Fruit fly (Drosophila melanogaster) whole organism, embryonic: Measurements from ENCODE around the gene CG5969.

ENCODE experiments used
- Adf1 ChIP-seq: fragments of 200-800 bp; sonication (Bioruptor generic); IDR thresholded peaks from 2 replicates; pipeline ENCODE4 v1.3.6; 2022; ENCODE audit warnings: missing biosample characterization, missing genetic modification characterization
- BtbVII ChIP-seq: fragments of 200-800 bp; sonication (Bioruptor generic); optimal IDR thresholded peaks from 3 replicates; lab custom pipeline; 2017; ENCODE audit warnings: missing biosample characterization, mild to moderate bottlenecking, missing genetic modification characterization
- CG10959 ChIP-seq: fragments of 200-800 bp; sonication (Bioruptor generic); IDR thresholded peaks from 2 replicates; pipeline ENCODE4 v1.3.6; 2022; ENCODE audit warnings: missing biosample characterization, missing genetic modification characterization
- CG12236 ChIP-seq: fragments of 200-800 bp; sonication (Bioruptor generic); optimal IDR thresholded peaks from 2 replicates; lab custom pipeline; 2016; ENCODE audit warnings: missing biosample characterization, missing genetic modification characterization
- CG13123 ChIP-seq: fragments of 200-800 bp; sonication (Bioruptor generic); optimal IDR thresholded peaks from 2 replicates; lab custom pipeline; 2016; ENCODE audit warnings: missing biosample characterization, missing genetic modification characterization
- CG1603 ChIP-seq: fragments of 200-800 bp; sonication (Bioruptor generic); optimal IDR thresholded peaks from 2 replicates; lab custom pipeline; 2019; ENCODE audit warnings: missing biosample characterization, mild to moderate bottlenecking, missing genetic modification characterization, moderate library complexity
- CG17385 ChIP-seq: fragments of 200-800 bp; sonication (Bioruptor generic); optimal IDR thresholded peaks from 3 replicates; lab custom pipeline; 2018; ENCODE audit warnings: missing biosample characterization, mild to moderate bottlenecking, missing genetic modification characterization
- CG18599 ChIP-seq: fragments of 200-800 bp; sonication (Bioruptor generic); optimal IDR thresholded peaks from 3 replicates; lab custom pipeline; 2017; ENCODE audit warnings: missing biosample characterization, missing genetic modification characterization, mild to moderate bottlenecking, moderate library complexity, missing genetic modification reagents
- CG30403 ChIP-seq: fragments of 200-800 bp; sonication (Bioruptor generic); optimal IDR thresholded peaks from 3 replicates; lab custom pipeline; 2016; ENCODE audit warnings: missing biosample characterization, missing genetic modification characterization
- CG32772 ChIP-seq: fragments of 200-800 bp; sonication (Bioruptor generic); IDR thresholded peaks from 2 replicates; pipeline ENCODE4 v1.3.6; 2022; ENCODE audit warnings: missing biosample characterization, missing genetic modification characterization
- CG34422 ChIP-seq: fragments of 200-800 bp; sonication (Bioruptor generic); IDR thresholded peaks from 3 replicates; pipeline ENCODE4 v1.3.6; 2022; ENCODE audit warnings: missing biosample characterization, missing genetic modification characterization
- CG3847 ChIP-seq: fragments of 200-800 bp; sonication (Bioruptor generic); IDR thresholded peaks from 2 replicates; pipeline ENCODE4 v1.3.6; 2022; ENCODE audit warnings: missing biosample characterization, missing genetic modification characterization
- CG4360 ChIP-seq: fragments of 200-800 bp; sonication (Bioruptor generic); IDR thresholded peaks from 2 replicates; pipeline ENCODE4 v1.3.6; 2022; ENCODE audit warnings: missing biosample characterization, missing genetic modification characterization
- CG6272 ChIP-seq: fragments of 200-800 bp; sonication (Bioruptor generic); IDR thresholded peaks from 2 replicates; pipeline ENCODE4 v1.3.6; 2022; ENCODE audit warnings: missing biosample characterization, missing genetic modification characterization
- CG6654 ChIP-seq: fragments of 200-800 bp; sonication (Bioruptor generic); optimal IDR thresholded peaks from 2 replicates; lab custom pipeline; 2017; ENCODE audit warnings: missing biosample characterization, mild to moderate bottlenecking, missing genetic modification characterization
- CG7745 ChIP-seq: fragments of 200-800 bp; sonication (Bioruptor generic); optimal IDR thresholded peaks from 2 replicates; lab custom pipeline; 2018; ENCODE audit warnings: missing biosample characterization, mild to moderate bottlenecking, missing genetic modification characterization, moderate library complexity
- CG9932 ChIP-seq: fragments of 200-800 bp; sonication (Bioruptor generic); IDR thresholded peaks from 2 replicates; pipeline ENCODE4 v1.3.6; 2022; ENCODE audit warnings: missing biosample characterization, missing genetic modification characterization
- CTCF ChIP-seq: fragments of 200-800 bp; sonication (Bioruptor generic); optimal IDR thresholded peaks from 2 replicates; lab custom pipeline; 2017; ENCODE audit warnings: missing biosample characterization, mild to moderate bottlenecking, missing genetic modification characterization, moderate library complexity
- Hr3 ChIP-seq: fragments of 200-800 bp; sonication (Bioruptor generic); optimal IDR thresholded peaks from 3 replicates; lab custom pipeline; 2016; ENCODE audit warnings: missing biosample characterization, missing genetic modification characterization
- Lpt ChIP-seq: fragments of >200 bp; optimal IDR thresholded peaks from 2 replicates; lab custom pipeline; 2018; ENCODE audit warnings: missing biosample characterization, missing genetic modification characterization
- Nf-YA ChIP-seq: fragments of 200-800 bp; sonication (Bioruptor generic); IDR thresholded peaks from 2 replicates; pipeline ENCODE4 v1.3.6; 2022; ENCODE audit warnings: missing biosample characterization, missing genetic modification characterization
- Oaz ChIP-seq: fragments of 200-800 bp; sonication (Bioruptor generic); IDR thresholded peaks from 2 replicates; pipeline ENCODE4 v1.3.6; 2022; ENCODE audit warnings: missing biosample characterization, missing genetic modification characterization
- Oli ChIP-seq: fragments of 200-800 bp; sonication (Bioruptor generic); optimal IDR thresholded peaks from 2 replicates; lab custom pipeline; 2018; ENCODE audit warnings: missing biosample characterization, mild to moderate bottlenecking, missing genetic modification characterization, moderate library complexity
- Pdp1 ChIP-seq, 2 experiments: fragments of 200-800 bp; sonication (Bioruptor generic); optimal IDR thresholded peaks; 3 replicates each; lab custom pipeline; 2016; ENCODE audit warnings: missing biosample characterization in 2 of 2, missing genetic modification characterization in 2 of 2, mild to moderate bottlenecking in 1 of 2, moderate library complexity in 1 of 2
- Ptx1 ChIP-seq: fragments of 200-800 bp; sonication (Bioruptor generic); IDR thresholded peaks from 2 replicates; pipeline ENCODE4 v1.3.6; 2022; ENCODE audit warnings: missing biosample characterization, missing genetic modification characterization
- Sry-β ChIP-seq: fragments of 200-800 bp; sonication (Bioruptor generic); optimal IDR thresholded peaks from 2 replicates; lab custom pipeline; 2018; ENCODE audit warnings: missing biosample characterization, mild to moderate bottlenecking, missing genetic modification characterization, moderate library complexity
- Stat92E ChIP-seq, 3 experiments: fragments of >200 bp in 2 of 3; fragments of 200-800 bp in 1 of 3; sonication (Bioruptor generic) in 1 of 3; optimal IDR thresholded peaks; 2 replicates each; lab custom pipeline; 2017 to 2019; ENCODE audit warnings: missing biosample characterization in 3 of 3, missing genetic modification characterization in 3 of 3, mild to moderate bottlenecking in 1 of 3, moderate library complexity in 1 of 3
- Xbp1 ChIP-seq: fragments of 200-800 bp; sonication (Bioruptor generic); optimal IDR thresholded peaks from 3 replicates; lab custom pipeline; 2016; ENCODE audit warnings: missing biosample characterization, mild to moderate bottlenecking, missing genetic modification characterization
- Xrp1 ChIP-seq: fragments of 200-800 bp; sonication (Bioruptor generic); IDR thresholded peaks from 2 replicates; pipeline ENCODE4 v1.3.6; 2022; ENCODE audit warnings: missing biosample characterization, missing genetic modification characterization
- YL-1 ChIP-seq: fragments of 200-800 bp; sonication (Bioruptor generic); optimal IDR thresholded peaks from 3 replicates; lab custom pipeline; 2017; ENCODE audit warnings: missing biosample characterization, mild to moderate bottlenecking, missing genetic modification characterization
- br ChIP-seq: fragments of >200 bp; optimal IDR thresholded peaks from 2 replicates; lab custom pipeline; 2017
- da ChIP-seq: fragments of 200-800 bp; sonication (Bioruptor generic); optimal IDR thresholded peaks from 2 replicates; lab custom pipeline; 2016; ENCODE audit warnings: missing biosample characterization, missing genetic modification characterization
- dmrt11E ChIP-seq: fragments of 200-800 bp; sonication (Bioruptor generic); optimal IDR thresholded peaks from 3 replicates; lab custom pipeline; 2018; ENCODE audit warnings: missing biosample characterization, mild to moderate bottlenecking, missing genetic modification characterization, moderate library complexity
- dpn ChIP-seq, 2 experiments: fragments of 200-800 bp; sonication (Bioruptor generic); optimal IDR thresholded peaks; 3 replicates each; lab custom pipeline; 2016; ENCODE audit warnings: missing biosample characterization in 2 of 2, missing genetic modification characterization in 2 of 2
- ewg ChIP-seq: fragments of 200-800 bp; sonication (Bioruptor generic); optimal IDR thresholded peaks from 3 replicates; lab custom pipeline; 2017; ENCODE audit warnings: mild to moderate bottlenecking, missing biosample characterization, missing genetic modification reagents, missing genetic modification characterization
- fru ChIP-seq: fragments of >200 bp; optimal IDR thresholded peaks from 2 replicates; lab custom pipeline; 2017
- ind ChIP-seq: fragments of 200-800 bp; sonication (Bioruptor generic); optimal IDR thresholded peaks from 3 replicates; lab custom pipeline; 2016; ENCODE audit warnings: missing biosample characterization, missing genetic modification characterization
- kah ChIP-seq: fragments of 200-800 bp; sonication (Bioruptor generic); optimal IDR thresholded peaks from 2 replicates; lab custom pipeline; 2018; ENCODE audit warnings: missing biosample characterization, mild to moderate bottlenecking, missing genetic modification characterization
- kni ChIP-seq: fragments of 200-800 bp; sonication (Bioruptor generic); optimal IDR thresholded peaks from 3 replicates; lab custom pipeline; 2017; ENCODE audit warnings: mild to moderate bottlenecking, missing biosample characterization, missing genetic modification reagents, missing genetic modification characterization
- mam ChIP-seq: fragments of 200-800 bp; sonication (Bioruptor generic); optimal IDR thresholded peaks from 3 replicates; lab custom pipeline; 2016; ENCODE audit warnings: missing biosample characterization, missing genetic modification characterization
- oc ChIP-seq: fragments of 200-800 bp; sonication (Bioruptor generic); optimal IDR thresholded peaks from 2 replicates; lab custom pipeline; 2018; ENCODE audit warnings: missing biosample characterization, mild to moderate bottlenecking, missing genetic modification characterization, moderate library complexity
- pho ChIP-seq: fragments of 200-800 bp; sonication (Bioruptor generic); optimal IDR thresholded peaks from 2 replicates; lab custom pipeline; 2016; ENCODE audit warnings: missing biosample characterization, missing genetic modification characterization
- pum ChIP-seq: fragments of 200-800 bp; sonication (Bioruptor generic); optimal IDR thresholded peaks from 2 replicates; lab custom pipeline; 2016; ENCODE audit warnings: missing biosample characterization, missing genetic modification characterization
- row ChIP-seq: fragments of 200-800 bp; sonication (Bioruptor generic); IDR thresholded peaks from 3 replicates; pipeline ENCODE4 v1.3.6; 2022; ENCODE audit warnings: missing biosample characterization, missing genetic modification characterization
- run ChIP-seq: fragments of 200-800 bp; sonication (Bioruptor generic); optimal IDR thresholded peaks from 3 replicates; lab custom pipeline; 2018; ENCODE audit warnings: missing biosample characterization, mild to moderate bottlenecking, missing genetic modification characterization
- sens ChIP-seq: fragments of 200-800 bp; sonication (Bioruptor generic); peaks from one replicate; lab custom pipeline; 2016; ENCODE audit warnings: missing biosample characterization, missing genetic modification characterization
- sens-2 ChIP-seq: fragments of 200-800 bp; sonication (Bioruptor generic); IDR thresholded peaks from 2 replicates; pipeline ENCODE4 v1.3.6; 2022; ENCODE audit warnings: missing biosample characterization, missing genetic modification characterization
- slbo ChIP-seq: fragments of 200-800 bp; sonication (Bioruptor generic); IDR thresholded peaks from 2 replicates; pipeline ENCODE4 v1.3.6; 2022; ENCODE audit warnings: missing biosample characterization, missing genetic modification characterization
- sug ChIP-seq: fragments of 200-800 bp; optimal IDR thresholded peaks from 2 replicates; lab custom pipeline; 2019; ENCODE audit warnings: missing biosample characterization, mild to moderate bottlenecking, missing genetic modification characterization, moderate library complexity
- twi ChIP-seq: fragments of 200-800 bp; optimal IDR thresholded peaks from 2 replicates; lab custom pipeline; 2019; ENCODE audit warnings: missing biosample characterization, mild to moderate bottlenecking, missing genetic modification characterization, moderate library complexity
- usp ChIP-seq: fragments of >200 bp; optimal IDR thresholded peaks from 2 replicates; lab custom pipeline; 2017; ENCODE audit warnings: missing biosample characterization, missing genetic modification characterization

Gene CG5969

DNA sequence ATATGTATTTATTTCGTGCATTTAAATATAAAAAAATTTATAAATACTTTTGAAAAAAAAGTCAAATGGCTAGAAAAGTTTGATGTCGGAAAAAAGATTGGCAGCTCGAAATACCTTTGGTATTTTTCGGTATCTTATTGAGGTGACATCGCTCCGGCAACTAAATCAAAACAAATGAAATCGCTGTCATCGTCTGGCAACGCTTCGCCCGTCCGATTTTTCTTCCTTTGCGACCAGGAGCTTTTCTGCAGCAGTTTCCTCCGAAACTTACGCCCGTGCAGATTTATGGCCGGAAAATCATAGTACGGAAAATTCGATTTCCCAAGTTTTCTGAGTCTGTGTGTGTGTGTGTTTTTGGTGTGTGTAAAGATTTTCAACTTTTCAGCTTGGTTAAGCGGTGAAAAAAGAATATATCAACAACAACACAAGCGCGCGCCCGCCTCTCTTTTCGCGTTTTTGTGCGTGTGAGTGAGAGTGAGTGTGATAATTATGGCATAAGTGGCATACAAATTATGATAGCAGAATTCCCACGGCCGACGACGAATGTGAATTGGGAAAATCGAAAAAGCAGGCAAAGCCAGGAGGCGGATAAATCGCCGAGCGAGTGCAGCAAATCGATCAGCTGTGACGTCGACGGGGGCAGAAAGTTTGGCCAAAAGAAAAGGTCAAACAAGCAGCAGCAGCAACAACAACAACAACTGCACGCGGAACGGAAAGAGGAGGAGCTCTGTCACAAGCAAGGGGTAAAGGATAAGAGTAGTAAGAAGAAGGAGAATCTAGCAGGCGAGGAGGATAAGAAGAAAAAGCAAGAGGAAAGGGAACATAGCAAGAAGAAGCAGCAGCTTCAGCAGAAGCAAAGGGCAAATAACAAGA is 23.8 kb downstream of the CG5969 start, which contains the start of gene CG32425 (continued):
- TF ChIP-seq mam (GFP tag; lab: Kevin White, UChicago) (no peak), Pdp1 (GFP tag; optimal IDR thresholded peaks at IDR 0.05; lab: Kevin White, UChicago) (peak in 1 of 2 experiments; percentile 80), sens-2 (no peak), ewg (GFP tag; lab: Kevin White, UChicago) (no peak), Oaz (GFP tag; lab: Robert Waterston, UW) (no peak), CG30403 (peak; percentile 33), CG17385 (GFP tag; lab: Kevin White, UChicago) (peak; percentile 75), br (lab: Kevin White, UChicago) (no peak), BtbVII (GFP tag; lab: Kevin White, UChicago) (no peak), pum (GFP tag; lab: Kevin White, UChicago) (no peak), pho (GFP tag; lab: Kevin White, UChicago) (no peak), kah (GFP tag; lab: Kevin White, UChicago) (no peak), kni (no peak), CG4360 (GFP tag; lab: Robert Waterston, UW) (no peak), CG9932 (GFP tag; lab: Robert Waterston, UW) (peak; percentile 35; the same call in 1 of the 2 replicates), CG32772 (GFP tag; lab: Robert Waterston, UW) (no peak), Sry-β (GFP tag; lab: Kevin White, UChicago) (peak; percentile 64), row (GFP tag; lab: Robert Waterston, UW) (peak; percentile 68), dmrt11E (tag; lab: Kevin White, UChicago) (no peak), CTCF (GFP tag; lab: Kevin White, UChicago) (peak; percentile 42), Adf1 (GFP tag; lab: Robert Waterston, UW) (no peak; the same call in 1 of the 2 replicates), ind (no peak), fru (lab: Kevin White, UChicago) (no peak), Nf-YA (GFP tag; lab: Robert Waterston, UW) (no peak), twi (tag; lab: Kevin White, UChicago) (no peak), CG3847 (GFP tag; lab: Robert Waterston, UW) (peak; percentile 23; the same call in 1 of the 2 replicates), Lpt (GFP tag; lab: Kevin White, UChicago) (no peak), CG1603 (tag; lab: Kevin White, UChicago) (peak; percentile 48), CG12236 (GFP tag; lab: Kevin White, UChicago) (no peak), YL-1 (GFP tag; lab: Kevin White, UChicago) (peak; percentile 51), CG34422 (GFP tag; lab: Robert Waterston, UW) (peak; percentile 55; the same call in 2 of the 3 replicates), CG6272 (no peak), Hr3 (GFP tag; lab: Kevin White, UChicago) (no peak), slbo (peak; percentile 45; the same call in 1 of the 2 replicates), oc (tag; lab: Kevin White, UChicago) (no peak), da (no peak), Stat92E (GFP tag; optimal IDR thresholded peaks at IDR 0.05; lab: Kevin White, UChicago) (no peak), dpn (GFP tag; optimal IDR thresholded peaks at IDR 0.05; lab: Kevin White, UChicago) (peak in 1 of 2 experiments; percentile 26), CG18599 (peak; percentile 5), CG6654 (GFP tag; lab: Kevin White, UChicago) (no peak), Xbp1 (peak; percentile 1), sug (peak; percentile 15), CG7745 (tag; lab: Kevin White, UChicago) (no peak), Ptx1 (GFP tag; lab: Robert Waterston, UW) (no peak), Oli (no peak), usp (GFP tag; lab: Kevin White, UChicago) (no peak), sens (peak; percentile 65), CG13123 (GFP tag; lab: Kevin White, UChicago) (no peak), run (tag; lab: Kevin White, UChicago) (no peak), Xrp1 (GFP tag; lab: Robert Waterston, UW) (peak; percentile 14; the same call in 1 of the 2 replicates), CG10959 (GFP tag; lab: Robert Waterston, UW) (no peak)
